Worm (Caenorhabditis elegans) whole organism, early embryonic: ENCODE results near the gene srg-66.

Experiments
- ama-1 ChIP-seq: fragments of 150-350 bp; optimal IDR thresholded peaks from 2 replicates; lab custom pipeline; 2014
- ceh-36 ChIP-seq: sonication (generic microtip); optimal IDR thresholded peaks from 2 replicates; lab custom pipeline; 2016; ENCODE audit warnings: missing genetic modification characterization, inconsistent platforms, missing compliant biosample characterization
- ets-7 ChIP-seq: sonication (generic microtip); optimal IDR thresholded peaks from 2 replicates; lab custom pipeline; 2016; ENCODE audit warnings: missing genotype, missing genetic modification characterization, missing compliant biosample characterization
- sea-1 ChIP-seq: fragments of 200-800 bp; sonication (Bioruptor generic); conservative IDR thresholded peaks from 2 replicates; pipeline ENCODE4 v1.3.6; 2022; ENCODE audit warnings: missing genetic modification characterization, missing compliant biosample characterization

- TF ChIP-seq ama-1 (lab: Kevin White, UChicago), result no peak
- TF ChIP-seq ceh-36 (tag; lab: Kevin White, UChicago), result no peak
- no peak for TF ChIP-seq ets-7
- TF ChIP-seq sea-1, result no peak
Observed at ce11 chrV:5453615-5454014, 28.6 kb downstream of the srg-66 start, which contains the start of gene glc-3.
